Fruit fly (Drosophila melanogaster) whole organism, embryonic: ENCODE results near the gene CG5541.

Experiments
- Aef1 ChIP-seq: fragments of 200-800 bp; sonication (Bioruptor generic); IDR thresholded peaks from 3 replicates; pipeline ENCODE4 v1.3.6; 2022; ENCODE audit warnings: missing biosample characterization, missing genetic modification characterization
- C15 ChIP-seq: fragments of 200-800 bp; sonication (Bioruptor generic); IDR thresholded peaks from 3 replicates; pipeline ENCODE4 v1.3.6; 2022; ENCODE audit warnings: missing biosample characterization, missing genetic modification characterization
- CG10543 ChIP-seq: fragments of 200-800 bp; sonication (Bioruptor generic); optimal IDR thresholded peaks from 3 replicates; lab custom pipeline; 2017; ENCODE audit warnings: missing biosample characterization, mild to moderate bottlenecking, missing genetic modification characterization, moderate library complexity
- CG11247 ChIP-seq: fragments of 200-800 bp; sonication (Bioruptor generic); IDR thresholded peaks from 2 replicates; pipeline ENCODE4 v1.3.6; 2022; ENCODE audit warnings: missing biosample characterization, missing genetic modification characterization
- CG11504 ChIP-seq: fragments of 200-800 bp; sonication (Bioruptor generic); optimal IDR thresholded peaks from 3 replicates; lab custom pipeline; 2019; ENCODE audit warnings: missing biosample characterization, mild to moderate bottlenecking, missing genetic modification characterization, moderate library complexity
- CG12104 ChIP-seq: fragments of 200-800 bp; sonication (Bioruptor generic); optimal IDR thresholded peaks from 3 replicates; lab custom pipeline; 2016; ENCODE audit warnings: missing biosample characterization, missing genetic modification characterization
- CG13775 ChIP-seq: fragments of 200-800 bp; sonication (Bioruptor generic); optimal IDR thresholded peaks from 3 replicates; lab custom pipeline; 2017; ENCODE audit warnings: missing biosample characterization, mild to moderate bottlenecking, missing genetic modification characterization
- CG13894 ChIP-seq: fragments of 200-800 bp; sonication (Bioruptor generic); optimal IDR thresholded peaks from 3 replicates; lab custom pipeline; 2018; ENCODE audit warnings: missing biosample characterization, mild to moderate bottlenecking, missing genetic modification characterization, moderate library complexity
- CG14050 ChIP-seq: fragments of 200-800 bp; sonication (Bioruptor generic); IDR thresholded peaks from 3 replicates; pipeline ENCODE4 v1.3.6; 2022; ENCODE audit warnings: missing biosample characterization, missing genetic modification characterization
- CG14441 ChIP-seq: fragments of 200-800 bp; sonication (Bioruptor generic); IDR thresholded peaks from 2 replicates; pipeline ENCODE4 v1.3.6; 2022; ENCODE audit warnings: missing biosample characterization, missing genetic modification characterization
- CG16815 ChIP-seq: fragments of 200-800 bp; sonication (Bioruptor generic); optimal IDR thresholded peaks from 3 replicates; lab custom pipeline; 2017; ENCODE audit warnings: missing biosample characterization, mild to moderate bottlenecking, missing genetic modification characterization
- CG17186 ChIP-seq: fragments of 200-800 bp; sonication (Bioruptor generic); optimal IDR thresholded peaks from 3 replicates; lab custom pipeline; 2017; ENCODE audit warnings: missing biosample characterization, missing genetic modification reagents, missing genetic modification characterization
- CG17328 ChIP-seq: fragments of 200-800 bp; sonication (Bioruptor generic); IDR thresholded peaks from 2 replicates; pipeline ENCODE4 v1.3.6; 2022; ENCODE audit warnings: missing biosample characterization, missing genetic modification characterization
- CG17612 ChIP-seq: fragments of 200-800 bp; sonication (Bioruptor generic); IDR thresholded peaks from 2 replicates; pipeline ENCODE4 v1.3.6; 2022; ENCODE audit warnings: missing biosample characterization, missing genetic modification characterization
- CG2120 ChIP-seq: fragments of 200-800 bp; sonication (Bioruptor generic); optimal IDR thresholded peaks from 3 replicates; lab custom pipeline; 2016; ENCODE audit warnings: missing biosample characterization, missing genetic modification characterization
- CG30431 ChIP-seq: fragments of 200-800 bp; sonication (Bioruptor generic); optimal IDR thresholded peaks from 2 replicates; lab custom pipeline; 2017; ENCODE audit warnings: missing biosample characterization, missing genetic modification characterization
- CG4730 ChIP-seq: fragments of 200-800 bp; sonication (Bioruptor generic); IDR thresholded peaks from 2 replicates; pipeline ENCODE4 v1.3.6; 2022; ENCODE audit warnings: missing biosample characterization, missing genetic modification characterization
- CG4854 ChIP-seq: fragments of 200-800 bp; sonication (Bioruptor generic); optimal IDR thresholded peaks from 2 replicates; lab custom pipeline; 2016; ENCODE audit warnings: missing biosample characterization, missing genetic modification characterization, inconsistent platforms
- Dfd ChIP-seq, 2 experiments: fragments of >200 bp; optimal IDR thresholded peaks; 2 replicates each; lab custom pipeline; 2017; ENCODE audit warnings: missing biosample characterization in 2 of 2, missing genetic modification characterization in 2 of 2
- E2f2 ChIP-seq: fragments of 200-800 bp; sonication (Bioruptor generic); IDR thresholded peaks from 2 replicates; pipeline ENCODE4 v1.3.6; 2022; ENCODE audit warnings: missing biosample characterization, missing genetic modification characterization
- Fer3 ChIP-seq: fragments of 200-800 bp; sonication (Bioruptor generic); optimal IDR thresholded peaks from 2 replicates; lab custom pipeline; 2018; ENCODE audit warnings: missing biosample characterization, mild to moderate bottlenecking, missing genetic modification characterization, moderate library complexity
- HLH3B ChIP-seq: fragments of 200-800 bp; sonication (Bioruptor generic); IDR thresholded peaks from 2 replicates; pipeline ENCODE4 v1.3.6; 2022; ENCODE audit warnings: missing biosample characterization, missing genetic modification characterization
- HLH54F ChIP-seq: fragments of 200-800 bp; sonication (Bioruptor generic); optimal IDR thresholded peaks from 3 replicates; lab custom pipeline; 2016; ENCODE audit warnings: missing biosample characterization, missing genetic modification characterization
- Jarid2 ChIP-seq: fragments of 200-800 bp; sonication (Bioruptor generic); optimal IDR thresholded peaks from 3 replicates; lab custom pipeline; 2017; ENCODE audit warnings: mild to moderate bottlenecking, missing biosample characterization, missing genetic modification reagents, missing genetic modification characterization
- NFAT ChIP-seq: fragments of 200-800 bp; sonication (Bioruptor generic); IDR thresholded peaks from 2 replicates; pipeline ENCODE4 v1.3.6; 2022; ENCODE audit warnings: missing biosample characterization, missing genetic modification characterization
- Rx ChIP-seq: fragments of 200-800 bp; sonication (Bioruptor generic); IDR thresholded peaks from 2 replicates; pipeline ENCODE4 v1.3.6; 2022; ENCODE audit warnings: missing biosample characterization, missing genetic modification characterization
- Sry-β ChIP-seq: fragments of 200-800 bp; sonication (Bioruptor generic); optimal IDR thresholded peaks from 2 replicates; lab custom pipeline; 2018; ENCODE audit warnings: missing biosample characterization, mild to moderate bottlenecking, missing genetic modification characterization, moderate library complexity
- Stat92E ChIP-seq, 3 experiments: fragments of >200 bp in 2 of 3; fragments of 200-800 bp in 1 of 3; sonication (Bioruptor generic) in 1 of 3; optimal IDR thresholded peaks; 2 replicates each; lab custom pipeline; 2017 to 2019; ENCODE audit warnings: missing biosample characterization in 3 of 3, missing genetic modification characterization in 3 of 3, mild to moderate bottlenecking in 1 of 3, moderate library complexity in 1 of 3
- abd-A ChIP-seq: fragments of 200-800 bp; sonication (Bioruptor generic); optimal IDR thresholded peaks from 3 replicates; lab custom pipeline; 2019; ENCODE audit warnings: missing biosample characterization, mild to moderate bottlenecking, missing genetic modification characterization, moderate library complexity
- ash1 ChIP-seq: fragments of 200-800 bp; sonication (Bioruptor generic); optimal IDR thresholded peaks from 2 replicates; lab custom pipeline; 2018; ENCODE audit warnings: missing biosample characterization, mild to moderate bottlenecking, missing genetic modification characterization
- br ChIP-seq: fragments of >200 bp; optimal IDR thresholded peaks from 2 replicates; lab custom pipeline; 2017
- dimm ChIP-seq: fragments of 200-800 bp; sonication (Bioruptor generic); IDR thresholded peaks from 2 replicates; pipeline ENCODE4 v1.3.6; 2022; ENCODE audit warnings: missing biosample characterization, missing genetic modification characterization
- disco-r ChIP-seq: fragments of 200-800 bp; sonication (Bioruptor generic); optimal IDR thresholded peaks from 2 replicates; lab custom pipeline; 2016; ENCODE audit warnings: missing biosample characterization, missing genetic modification characterization
- dysf ChIP-seq: fragments of 200-800 bp; sonication (Bioruptor generic); IDR thresholded peaks from 3 replicates; pipeline ENCODE4 v1.3.6; 2022; ENCODE audit warnings: missing biosample characterization, missing genetic modification characterization
- ems ChIP-seq: fragments of 200-800 bp; sonication (Bioruptor generic); optimal IDR thresholded peaks from 3 replicates; lab custom pipeline; 2016; ENCODE audit warnings: missing biosample characterization, missing genetic modification characterization
- esg ChIP-seq: fragments of 200-800 bp; sonication (Bioruptor generic); conservative IDR thresholded peaks from 2 replicates; pipeline ENCODE4 v1.3.6; 2022; ENCODE audit warnings: missing biosample characterization, missing genetic modification characterization
- gro ChIP-seq: fragments of 200-800 bp; sonication (Bioruptor generic); optimal IDR thresholded peaks from 2 replicates; lab custom pipeline; 2016; ENCODE audit warnings: missing biosample characterization, missing genetic modification characterization
- gsb ChIP-seq: fragments of 200-800 bp; sonication (Bioruptor generic); IDR thresholded peaks from 2 replicates; pipeline ENCODE4 v1.3.6; 2022; ENCODE audit warnings: missing biosample characterization, missing genetic modification characterization
- gsb-n ChIP-seq: fragments of 200-800 bp; sonication (Bioruptor generic); optimal IDR thresholded peaks from 3 replicates; lab custom pipeline; 2018; ENCODE audit warnings: missing biosample characterization, mild to moderate bottlenecking, missing genetic modification characterization
- knrl ChIP-seq: fragments of 200-800 bp; sonication (Bioruptor generic); IDR thresholded peaks from 3 replicates; pipeline ENCODE4 v1.3.6; 2022; ENCODE audit warnings: missing biosample characterization, missing genetic modification characterization; ENCODE audit not compliant: partially characterized antibody
- lmd ChIP-seq: fragments of 200-800 bp; sonication (Bioruptor generic); IDR thresholded peaks from 2 replicates; pipeline ENCODE4 v1.3.6; 2022; ENCODE audit warnings: missing biosample characterization, missing genetic modification characterization
- mld ChIP-seq: fragments of 200-800 bp; sonication (Bioruptor generic); IDR thresholded peaks from 3 replicates; pipeline ENCODE4 v1.3.6; 2022; ENCODE audit warnings: missing biosample characterization, missing genetic modification characterization; ENCODE audit not compliant: partially characterized antibody
- nerfin-1 ChIP-seq: fragments of 200-800 bp; sonication (Bioruptor generic); optimal IDR thresholded peaks from 3 replicates; lab custom pipeline; 2019; ENCODE audit warnings: missing biosample characterization, mild to moderate bottlenecking, missing genetic modification characterization, moderate library complexity
- odd ChIP-seq: fragments of 200-800 bp; sonication (Bioruptor generic); optimal IDR thresholded peaks from 2 replicates; lab custom pipeline; 2017; ENCODE audit warnings: missing biosample characterization, mild to moderate bottlenecking, missing genetic modification characterization
- sim ChIP-seq: fragments of 200-800 bp; sonication (Bioruptor generic); IDR thresholded peaks from 2 replicates; pipeline ENCODE4 v1.3.6; 2022; ENCODE audit warnings: missing biosample characterization, missing genetic modification characterization
- sisA ChIP-seq: fragments of 200-800 bp; sonication (Bioruptor generic); IDR thresholded peaks from 2 replicates; pipeline ENCODE4 v1.3.6; 2022; ENCODE audit warnings: missing biosample characterization, missing genetic modification characterization
- sob ChIP-seq: fragments of 200-800 bp; sonication (Bioruptor generic); IDR thresholded peaks from 2 replicates; pipeline ENCODE4 v1.3.6; 2022; ENCODE audit warnings: missing biosample characterization, missing genetic modification characterization
- unpg ChIP-seq: fragments of 200-800 bp; sonication (Bioruptor generic); optimal IDR thresholded peaks from 3 replicates; lab custom pipeline; 2018; ENCODE audit warnings: missing biosample characterization, mild to moderate bottlenecking, missing genetic modification characterization, moderate library complexity
- vfl ChIP-seq: fragments of 200-800 bp; sonication (Bioruptor generic); optimal IDR thresholded peaks from 2 replicates; lab custom pipeline; 2016; ENCODE audit warnings: missing biosample characterization, missing genetic modification characterization
- zen ChIP-seq: fragments of 200-800 bp; sonication (Bioruptor generic); optimal IDR thresholded peaks from 3 replicates; lab custom pipeline; 2018; ENCODE audit warnings: missing biosample characterization, mild to moderate bottlenecking, missing genetic modification characterization, moderate library complexity

The CG5541 gene

dm6 chrX:15043013-15043699, 767 bp upstream of the CG5541 start (continued):
- 0 out of 2 replicates have a peak, but pooled peaks have one; percentile 12 for TF ChIP-seq CG4730 (GFP tag; lab: Robert Waterston, UW)
- no peak for TF ChIP-seq dimm (GFP tag; lab: Robert Waterston, UW)
- TF ChIP-seq esg (GFP tag; lab: Robert Waterston, UW), result no peak; the same call in 1 of the 2 replicates
- TF ChIP-seq CG13894, result peak; percentile 45
- TF ChIP-seq NFAT (GFP tag; lab: Robert Waterston, UW), result peak; percentile 54; the same call in 1 of the 2 replicates
- TF ChIP-seq CG11504, result peak; percentile 83
- TF ChIP-seq mld (GFP tag; lab: Robert Waterston, UW), result no peak
- no peak for TF ChIP-seq abd-A (tag; lab: Kevin White, UChicago)
- TF ChIP-seq Fer3 (tag; lab: Kevin White, UChicago), result peak; percentile 84
- no peak; the same call in 2 of the 3 replicates for TF ChIP-seq Aef1 (GFP tag; lab: Robert Waterston, UW)
- TF ChIP-seq odd, result peak; percentile 91
- peak; percentile 88 for TF ChIP-seq gsb-n (tag; lab: Kevin White, UChicago)
- TF ChIP-seq ems (GFP tag; lab: Kevin White, UChicago), result peak; percentile 52
- peak; percentile 87 for TF ChIP-seq CG4854 (GFP tag; lab: Kevin White, UChicago)
- TF ChIP-seq zen (tag; lab: Kevin White, UChicago), result no peak
- peak; percentile 46 for TF ChIP-seq gro
- TF ChIP-seq sob (GFP tag; lab: Robert Waterston, UW), result peak; percentile 78
- peak; percentile 75 for TF ChIP-seq unpg (GFP tag; lab: Kevin White, UChicago)
- peak; percentile 50; the same call in 1 of the 2 replicates for TF ChIP-seq E2f2 (GFP tag; lab: Robert Waterston, UW)
- peak; percentile 86 for TF ChIP-seq CG12104 (GFP tag; lab: Kevin White, UChicago)
- TF ChIP-seq lmd (GFP tag; lab: Robert Waterston, UW), result no peak
- TF ChIP-seq sim, result peak; percentile 56; the same call in 1 of the 2 replicates
- peak; percentile 77 for TF ChIP-seq CG17328 (GFP tag; lab: Robert Waterston, UW)
- TF ChIP-seq sisA (GFP tag; lab: Robert Waterston, UW), result no peak
- TF ChIP-seq HLH54F (GFP tag; lab: Kevin White, UChicago), result peak; percentile 25
- TF ChIP-seq Rx (GFP tag; lab: Robert Waterston, UW), result 0 out of 2 replicates have a peak, but pooled peaks have one; percentile 41
- TF ChIP-seq vfl, result no peak
- peak; percentile 47; the same call in 2 of the 3 replicates for TF ChIP-seq dysf
- TF ChIP-seq HLH3B (GFP tag; lab: Robert Waterston, UW), result peak; percentile 60; the same call in 1 of the 2 replicates
- peak; percentile 10 for TF ChIP-seq CG13775 (GFP tag; lab: Kevin White, UChicago)
- TF ChIP-seq CG2120 (GFP tag; lab: Kevin White, UChicago), result peak; percentile 39
- TF ChIP-seq gsb (GFP tag; lab: Robert Waterston, UW), result no peak
- TF ChIP-seq CG10543 (GFP tag; lab: Kevin White, UChicago), result peak; percentile 94
- TF ChIP-seq Stat92E (GFP tag; optimal IDR thresholded peaks at IDR 0.05; lab: Kevin White, UChicago), result no peak
- no peak for TF ChIP-seq Dfd (GFP tag; optimal IDR thresholded peaks at IDR 0.05; lab: Kevin White, UChicago)
- TF ChIP-seq Sry-β, result no peak
- TF ChIP-seq CG16815 (GFP tag; lab: Kevin White, UChicago), result no peak
- TF ChIP-seq br (lab: Kevin White, UChicago), result no peak
- peak; percentile 46 for TF ChIP-seq CG30431 (GFP tag; lab: Kevin White, UChicago)
- TF ChIP-seq ash1 (GFP tag; lab: Kevin White, UChicago), result peak; percentile 72
- TF ChIP-seq CG17612 (GFP tag; lab: Robert Waterston, UW), result peak; percentile 57; the same call in 1 of the 2 replicates
- TF ChIP-seq CG14441 (GFP tag; lab: Robert Waterston, UW), result peak; percentile 8; the same call in 1 of the 2 replicates
- TF ChIP-seq CG17186 (GFP tag; lab: Kevin White, UChicago), result peak; percentile 30
- peak; percentile 72 for TF ChIP-seq CG11247 (GFP tag; lab: Robert Waterston, UW)
- peak; percentile 77 for TF ChIP-seq Jarid2 (GFP tag; lab: Kevin White, UChicago)
- TF ChIP-seq C15 (GFP tag; lab: Robert Waterston, UW), result no peak
- no peak for TF ChIP-seq knrl (GFP tag; lab: Robert Waterston, UW)
- TF ChIP-seq CG14050, result peak; percentile 50; the same call in 2 of the 3 replicates
- peak; percentile 82 for TF ChIP-seq nerfin-1 (tag; lab: Kevin White, UChicago)
- TF ChIP-seq disco-r (GFP tag; lab: Kevin White, UChicago), result peak; percentile 21
